Fruit fly (Drosophila melanogaster): Measurements from ENCODE around the gene ghi.
A peak's percentile ranks its signal among the peaks of the same experiment; 100 is the strongest.

The ghi gene

DNA sequence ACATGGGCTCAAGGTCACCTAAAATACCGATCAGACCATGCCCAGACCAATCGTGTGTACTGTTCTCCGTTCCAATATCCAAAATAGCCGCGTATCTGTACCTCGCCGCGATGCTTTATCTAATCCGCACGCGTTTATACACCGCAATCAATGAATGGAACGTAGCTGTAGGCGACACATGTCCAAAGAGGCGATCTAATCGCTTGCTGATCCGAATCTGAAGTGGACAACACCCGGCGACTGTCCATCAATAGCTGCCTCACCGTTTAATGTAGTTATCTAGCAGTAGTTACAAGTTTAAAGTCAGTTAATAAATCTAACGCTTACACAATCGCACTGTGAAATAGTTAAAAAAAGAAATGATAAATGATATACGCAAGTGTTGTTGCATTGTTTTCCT lies 746 bp downstream of the ghi start:
- no peak for TF ChIP-seq Clk (GFP tag; optimal IDR thresholded peaks at IDR 0.05)
- TF ChIP-seq kay (GFP tag; ENCODE audit: borderline replicate concordance) = no peak
- peak; percentile 92 for TF ChIP-seq cic (GFP tag; optimal IDR thresholded peaks at IDR 0.05)
- no peak for TF ChIP-seq tj (GFP tag; optimal IDR thresholded peaks at IDR 0.05)
- no peak for TF ChIP-seq CG7045 (GFP tag; optimal IDR thresholded peaks at IDR 0.05)
- peak; percentile 9 for TF ChIP-seq CG12768 (GFP tag; optimal IDR thresholded peaks at IDR 0.05)

DNA sequence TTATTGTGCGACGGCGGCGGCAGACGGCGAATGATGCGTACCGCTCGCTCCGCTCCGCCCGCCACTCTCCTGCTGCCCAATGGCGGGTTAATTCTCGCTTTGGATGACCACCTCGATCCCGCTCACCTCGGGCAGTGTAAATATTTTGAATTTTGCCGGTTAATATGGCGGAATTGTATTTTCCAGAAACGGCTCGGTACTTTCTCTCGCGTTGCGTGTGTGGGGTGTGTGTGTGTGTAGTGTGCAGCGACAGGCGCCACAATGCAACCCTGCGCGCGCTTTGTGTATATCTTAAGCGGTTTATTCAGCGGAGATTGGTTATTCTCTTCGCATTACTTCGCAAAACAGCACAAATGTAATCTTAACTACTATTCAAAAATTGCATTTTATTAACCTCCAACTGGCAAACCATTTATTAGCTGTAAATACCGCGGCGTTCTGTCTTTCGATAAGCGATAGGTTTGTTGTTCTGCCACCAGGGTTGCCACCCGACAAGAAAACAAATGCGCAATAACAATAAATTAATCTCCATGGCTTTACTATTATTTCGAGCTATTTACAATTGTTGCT lies 4.2 kb downstream of the ghi start, which contains the start of the genes phol and CG3552:
Gene phol (minus strand): TSS at position 463 of the 570 bp plus-strand sequence.
Gene CG3552 (plus strand): TSS at position 500 of the 570 bp plus-strand sequence.
- no peak for TF ChIP-seq Hr96 (GFP tag; optimal IDR thresholded peaks at IDR 0.05)
- TF ChIP-seq Crg-1 (GFP tag; optimal IDR thresholded peaks at IDR 0.05) = no peak
- TF ChIP-seq CG5204 (GFP tag; optimal IDR thresholded peaks at IDR 0.05) = no peak
- no peak for TF ChIP-seq kay (GFP tag; ENCODE audit: borderline replicate concordance)
- peak; percentile 6 for TF ChIP-seq Mnt (GFP tag; optimal IDR thresholded peaks at IDR 0.05)
- no peak for TF ChIP-seq CG7045 (GFP tag; optimal IDR thresholded peaks at IDR 0.05)
- TF ChIP-seq pad (GFP tag; optimal IDR thresholded peaks at IDR 0.05) = peak; percentile 8
- TF ChIP-seq CG14711 (tag; optimal IDR thresholded peaks at IDR 0.05) = peak; percentile 90
- no peak for TF ChIP-seq CG7101 (tag; optimal IDR thresholded peaks at IDR 0.05)
- no peak for TF ChIP-seq ovo (GFP tag; optimal IDR thresholded peaks at IDR 0.05)
- TF ChIP-seq toe (GFP tag; optimal IDR thresholded peaks at IDR 0.05) = peak; percentile 33
- peak; percentile 0 for TF ChIP-seq bab1 (GFP tag; optimal IDR thresholded peaks at IDR 0.05)
- TF ChIP-seq cnc (optimal IDR thresholded peaks at IDR 0.05) = no peak
- no peak for TF ChIP-seq CG33017 (tag; optimal IDR thresholded peaks at IDR 0.05)
- TF ChIP-seq cic (GFP tag; optimal IDR thresholded peaks at IDR 0.05) = no peak
- peak; percentile 56 for TF ChIP-seq CG11617 (GFP tag; optimal IDR thresholded peaks at IDR 0.05)
- TF ChIP-seq Clk (GFP tag; optimal IDR thresholded peaks at IDR 0.05) = no peak
- peak; percentile 26 for TF ChIP-seq tj (GFP tag; optimal IDR thresholded peaks at IDR 0.05)
- TF ChIP-seq CG12768 (GFP tag; optimal IDR thresholded peaks at IDR 0.05) = no peak
- TF ChIP-seq CG1620 (GFP tag; optimal IDR thresholded peaks at IDR 0.05) = no peak

DNA sequence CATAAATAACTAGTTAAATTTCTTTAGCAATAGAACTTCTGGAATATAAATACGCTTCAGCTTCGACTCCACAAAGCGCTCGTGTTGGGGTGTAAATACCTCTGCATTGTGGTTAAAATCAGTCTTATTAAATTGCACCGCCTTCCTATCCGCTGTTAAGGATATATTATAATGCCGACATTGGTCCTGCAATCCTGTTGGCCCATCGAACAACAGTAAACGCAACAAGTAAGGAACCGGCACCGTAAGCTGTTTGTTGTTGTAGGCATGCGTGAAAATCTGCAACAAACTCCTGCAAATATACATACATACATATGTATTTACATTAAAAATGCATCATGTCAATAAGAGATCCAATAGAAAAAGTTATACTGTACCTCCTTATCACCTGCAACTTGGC lies 4.7 kb downstream of the ghi start:
- TF ChIP-seq CG14711 (tag; optimal IDR thresholded peaks at IDR 0.05) = no peak
- no peak for TF ChIP-seq CG11617 (GFP tag; optimal IDR thresholded peaks at IDR 0.05)
- no peak for TF ChIP-seq cic (GFP tag; optimal IDR thresholded peaks at IDR 0.05)
- no peak for TF ChIP-seq ovo (GFP tag; optimal IDR thresholded peaks at IDR 0.05)
- TF ChIP-seq CG7101 (tag; optimal IDR thresholded peaks at IDR 0.05) = no peak
- TF ChIP-seq pad (GFP tag; optimal IDR thresholded peaks at IDR 0.05) = no peak
- TF ChIP-seq CG12768 (GFP tag; optimal IDR thresholded peaks at IDR 0.05) = no peak

DNA sequence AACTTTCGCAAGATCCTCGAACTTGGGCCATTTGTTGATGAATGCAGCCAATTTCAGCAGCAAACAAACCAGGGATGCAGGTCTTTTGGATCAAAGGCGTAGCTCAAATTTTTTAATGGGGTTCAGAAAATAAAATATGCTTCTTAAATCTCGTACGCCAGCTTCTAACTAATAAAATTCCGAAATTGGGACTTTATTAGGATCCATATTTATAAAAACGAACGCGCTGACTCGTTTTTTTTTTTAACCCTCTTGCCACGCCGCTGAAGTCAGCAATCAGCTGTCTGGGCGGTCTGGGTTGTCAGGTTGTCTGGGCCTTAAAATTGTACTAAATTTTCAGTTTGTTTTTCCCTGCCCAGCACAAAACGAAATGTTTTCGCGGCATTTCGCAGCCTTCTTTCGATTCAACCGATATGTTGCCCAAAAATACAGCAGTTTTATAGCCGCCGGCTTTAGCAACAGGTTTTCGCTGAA lies 6.0 kb downstream of the ghi start, which contains the start of gene CG3437:
Gene CG3437 (minus strand): TSS at position 51 of the 474 bp plus-strand sequence.
- peak; percentile 98 for TF ChIP-seq CG33017 (tag; optimal IDR thresholded peaks at IDR 0.05)
- peak; percentile 99 for TF ChIP-seq CG7045 (GFP tag; optimal IDR thresholded peaks at IDR 0.05)
- peak; percentile 99 for TF ChIP-seq CG14711 (tag; optimal IDR thresholded peaks at IDR 0.05)
- no peak for TF ChIP-seq cnc (optimal IDR thresholded peaks at IDR 0.05)
- TF ChIP-seq CG12768 (GFP tag; optimal IDR thresholded peaks at IDR 0.05) = peak; percentile 100
- TF ChIP-seq CG7101 (tag; optimal IDR thresholded peaks at IDR 0.05) = peak; percentile 99
- peak; percentile 97 for TF ChIP-seq ovo (GFP tag; optimal IDR thresholded peaks at IDR 0.05)
- TF ChIP-seq cic (GFP tag; optimal IDR thresholded peaks at IDR 0.05) = peak; percentile 92
- peak; percentile 99 for TF ChIP-seq Hr96 (GFP tag; optimal IDR thresholded peaks at IDR 0.05)
- peak; percentile 99 for TF ChIP-seq CG1620 (GFP tag; optimal IDR thresholded peaks at IDR 0.05)
- peak; percentile 99 for TF ChIP-seq Clk (GFP tag; optimal IDR thresholded peaks at IDR 0.05)
- TF ChIP-seq CG5204 (GFP tag; optimal IDR thresholded peaks at IDR 0.05) = peak; percentile 99
- no peak for TF ChIP-seq kay (GFP tag; ENCODE audit: borderline replicate concordance)
- peak; percentile 99 for TF ChIP-seq bab1 (GFP tag; optimal IDR thresholded peaks at IDR 0.05)
- peak; percentile 93 for TF ChIP-seq tj (GFP tag; optimal IDR thresholded peaks at IDR 0.05)
- peak; percentile 99 for TF ChIP-seq CG11617 (GFP tag; optimal IDR thresholded peaks at IDR 0.05)
- peak; percentile 97 for TF ChIP-seq Mnt (GFP tag; optimal IDR thresholded peaks at IDR 0.05)
- peak; percentile 95 for TF ChIP-seq pad (GFP tag; optimal IDR thresholded peaks at IDR 0.05)
- TF ChIP-seq Crg-1 (GFP tag; optimal IDR thresholded peaks at IDR 0.05) = peak; percentile 99
- peak; percentile 99 for TF ChIP-seq toe (GFP tag; optimal IDR thresholded peaks at IDR 0.05)

DNA sequence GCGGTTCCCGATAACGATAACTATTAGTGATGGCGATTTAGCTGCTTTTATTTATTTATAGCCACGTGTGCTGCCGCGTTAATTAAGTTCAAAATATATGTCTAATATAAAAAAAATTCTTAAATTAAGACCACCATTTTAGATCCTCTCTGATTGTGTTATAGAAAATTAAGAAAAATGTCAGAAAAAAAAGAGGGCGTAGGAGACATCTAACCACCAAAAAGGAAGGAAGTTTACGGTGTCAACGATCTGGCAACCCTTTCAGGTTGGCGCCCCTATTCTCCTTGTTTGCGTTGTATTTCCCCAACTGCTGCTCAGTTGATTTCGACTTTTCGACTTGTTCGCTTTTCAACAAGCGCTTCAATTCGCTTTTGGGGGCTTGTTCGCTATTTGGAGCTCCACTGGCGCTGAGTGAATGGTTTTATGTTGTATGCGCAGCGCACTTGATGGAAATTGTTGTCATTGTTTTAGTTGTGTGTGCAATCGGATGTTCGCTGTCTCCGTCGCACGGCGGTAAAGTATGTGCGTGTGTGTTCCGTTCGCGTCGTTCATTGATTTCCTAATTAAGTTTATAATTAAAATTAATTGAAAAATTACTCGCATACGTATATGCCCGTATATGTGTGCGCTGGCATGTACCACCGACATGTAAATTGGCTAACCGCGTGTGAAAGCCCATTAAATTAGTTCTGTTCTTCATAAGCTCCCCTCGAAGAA lies 9.3 kb downstream of the ghi start, which contains the start of the genes CG3434 and CG44838:
Gene CG3434 (minus strand): TSS at position 25 of the 717 bp plus-strand sequence.
Gene CG44838 (plus strand): TSS at position 276 of the 717 bp plus-strand sequence.
- TF ChIP-seq CG12768 (GFP tag; optimal IDR thresholded peaks at IDR 0.05) = peak; percentile 69
- peak; percentile 71 for TF ChIP-seq Hr96 (GFP tag; optimal IDR thresholded peaks at IDR 0.05)
- TF ChIP-seq bab1 (GFP tag; optimal IDR thresholded peaks at IDR 0.05) = peak; percentile 78
- TF ChIP-seq Clk (GFP tag; optimal IDR thresholded peaks at IDR 0.05) = no peak
- peak; percentile 72 for TF ChIP-seq CG11617 (GFP tag; optimal IDR thresholded peaks at IDR 0.05)
- TF ChIP-seq toe (GFP tag; optimal IDR thresholded peaks at IDR 0.05) = peak; percentile 87
- TF ChIP-seq cnc (optimal IDR thresholded peaks at IDR 0.05) = no peak
- TF ChIP-seq CG7045 (GFP tag; optimal IDR thresholded peaks at IDR 0.05) = peak; percentile 53
- TF ChIP-seq CG33017 (tag; optimal IDR thresholded peaks at IDR 0.05) = peak; percentile 70
- peak; percentile 96 for TF ChIP-seq pad (GFP tag; optimal IDR thresholded peaks at IDR 0.05)
- TF ChIP-seq ovo (GFP tag; optimal IDR thresholded peaks at IDR 0.05) = no peak
- TF ChIP-seq cic (GFP tag; optimal IDR thresholded peaks at IDR 0.05) = peak; percentile 55
- TF ChIP-seq CG5204 (GFP tag; optimal IDR thresholded peaks at IDR 0.05) = peak; percentile 62
- TF ChIP-seq Crg-1 (GFP tag; optimal IDR thresholded peaks at IDR 0.05) = peak; percentile 34
- peak; percentile 48 for TF ChIP-seq tj (GFP tag; optimal IDR thresholded peaks at IDR 0.05)
- peak; percentile 72 for TF ChIP-seq CG14711 (tag; optimal IDR thresholded peaks at IDR 0.05)
- peak; percentile 77 for TF ChIP-seq Mnt (GFP tag; optimal IDR thresholded peaks at IDR 0.05)
- TF ChIP-seq CG1620 (GFP tag; optimal IDR thresholded peaks at IDR 0.05) = peak; percentile 67
- TF ChIP-seq kay (GFP tag; ENCODE audit: borderline replicate concordance) = no peak
- peak; percentile 67 for TF ChIP-seq CG7101 (tag; optimal IDR thresholded peaks at IDR 0.05)
